Worm (Caenorhabditis elegans): ENCODE data around the gene dop-1.

Gene dop-1

DNA sequence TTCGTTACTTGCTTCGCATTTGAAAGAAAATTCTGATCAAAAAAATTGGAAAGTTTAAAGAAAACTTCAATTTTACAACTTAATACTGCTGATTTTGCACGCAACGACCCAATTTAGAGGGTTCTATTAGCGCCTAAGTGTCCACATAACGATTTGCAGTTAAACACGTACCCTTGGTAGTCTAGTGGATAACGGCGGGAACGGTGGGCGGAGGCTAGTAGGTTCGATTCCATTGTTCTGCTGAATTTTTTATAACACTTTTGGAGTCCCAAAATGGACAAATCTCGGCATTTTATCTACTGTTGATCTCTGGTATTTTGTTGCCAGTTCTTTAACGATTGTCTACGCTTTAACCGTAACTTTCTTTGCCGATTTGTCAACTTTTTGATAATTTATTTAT, 34.5 kb upstream of the dop-1 start (continued):
- TF ChIP-seq cey-2 (tag; optimal IDR thresholded peaks at IDR 0.05; ENCODE audit: borderline replicate concordance, insufficient read depth) (no peak), lir-3 (tag; optimal IDR thresholded peaks at IDR 0.05) (no peak), hlh-11 (tag; optimal IDR thresholded peaks at IDR 0.05) (no peak), lim-7 (GFP tag; IDR thresholded peaks at IDR 0.05) (peak; percentile 85), Y48G9A.11 (GFP tag; IDR thresholded peaks at IDR 0.05) (peak; percentile 58; the same call in 1 of the 2 replicates), mxl-3 (GFP tag; optimal IDR thresholded peaks at IDR 0.05) (no peak), ceh-82 (tag; optimal IDR thresholded peaks at IDR 0.05) (no peak), daf-12 (tag; optimal IDR thresholded peaks at IDR 0.05) (no peak), php-3 (GFP tag; IDR thresholded peaks at IDR 0.05) (0 out of 2 replicates have a peak, but pooled peaks have one; percentile 17), aly-2 (tag; optimal IDR thresholded peaks at IDR 0.05) (no peak), lsy-2 (tag; optimal IDR thresholded peaks at IDR 0.05) (no peak), nhr-76 (tag; optimal IDR thresholded peaks at IDR 0.05) (no peak), nhr-25 (tag; optimal IDR thresholded peaks at IDR 0.05; ENCODE audit: borderline replicate concordance, insufficient read depth) (no peak), nhr-28 (tag; optimal IDR thresholded peaks at IDR 0.05) (no peak), zag-1 (tag; optimal IDR thresholded peaks at IDR 0.05) (no peak), F26F4.8 (GFP tag; conservative IDR thresholded peaks at IDR 0.05) (peak; percentile 69; the same call in 1 of the 2 replicates), gei-8 (GFP tag; optimal IDR thresholded peaks at IDR 0.05) (no peak), nhr-42 (GFP tag; IDR thresholded peaks at IDR 0.05) (no peak), nhr-111 (GFP tag; optimal IDR thresholded peaks at IDR 0.05) (no peak), unc-130 (GFP tag; optimal IDR thresholded peaks at IDR 0.05) (no peak), hif-1 (tag; optimal IDR thresholded peaks at IDR 0.05) (no peak), nhr-48 (tag; optimal IDR thresholded peaks at IDR 0.05) (no peak), lin-39 (tag; optimal IDR thresholded peaks at IDR 0.05) (no peak), lin-15B (tag; optimal IDR thresholded peaks at IDR 0.05) (no peak), ZK546.5 (tag; optimal IDR thresholded peaks at IDR 0.05) (no peak), zip-11 (GFP tag; IDR thresholded peaks at IDR 0.05) (no peak), pha-4 (GFP tag; IDR thresholded peaks at IDR 0.05) (no peak), pha-4 (tag; optimal IDR thresholded peaks at IDR 0.05) (no peak), dpl-1 (GFP tag; optimal IDR thresholded peaks at IDR 0.05) (no peak), ceh-32 (tag; optimal IDR thresholded peaks at IDR 0.05; ENCODE audit: poor library complexity) (no peak), pqm-1 (tag; optimal IDR thresholded peaks at IDR 0.05) (no peak), dmd-8 (GFP tag; IDR thresholded peaks at IDR 0.05) (no peak), ztf-7 (tag; optimal IDR thresholded peaks at IDR 0.05) (no peak), daf-19 (GFP tag; conservative IDR thresholded peaks at IDR 0.05) (peak; percentile 62; the same call in 1 of the 2 replicates), ces-1 (GFP tag; optimal IDR thresholded peaks at IDR 0.05) (no peak), madf-5 (GFP tag; IDR thresholded peaks at IDR 0.05) (peak in 1 of 2 experiments; percentile 79; a peak in 1 of 4 replicates), ZK337.2 (GFP tag; IDR thresholded peaks at IDR 0.05) (peak; percentile 30; the same call in 1 of the 2 replicates), arid-1 (GFP tag; conservative IDR thresholded peaks at IDR 0.05) (no peak), F10B5.3 (tag; optimal IDR thresholded peaks at IDR 0.05) (no peak), jun-1 (tag; optimal IDR thresholded peaks at IDR 0.05) (no peak), egl-27 (tag; optimal IDR thresholded peaks at IDR 0.05) (no peak), set-16 (GFP tag; IDR thresholded peaks at IDR 0.05) (no peak), mdt-29 (GFP tag; IDR thresholded peaks at IDR 0.05) (no peak), zip-2 (tag; optimal IDR thresholded peaks at IDR 0.05) (no peak), lin-1 (GFP tag; IDR thresholded peaks at IDR 0.05) (no peak), attf-4 (tag; optimal IDR thresholded peaks at IDR 0.05) (no peak), sdz-12 (GFP tag; optimal IDR thresholded peaks at IDR 0.05) (no peak), mdl-1 (tag; optimal IDR thresholded peaks at IDR 0.05) (no peak), Y105C5A.15 (GFP tag; IDR thresholded peaks at IDR 0.05) (0 out of 2 replicates have a peak, but pooled peaks have one; percentile 33), mxl-2 (GFP tag; conservative IDR thresholded peaks at IDR 0.05) (no peak), unc-39 (tag; optimal IDR thresholded peaks at IDR 0.05) (no peak), Y75B8A.6 (GFP tag; IDR thresholded peaks at IDR 0.05) (no peak)

All from whole organism, L4 larva.